Worm (Caenorhabditis elegans): ENCODE results near the gene cyp-35C1.

cyp-35C1 gene

ce11 chrV:13931952-13932351 lies 33.7 kb upstream of the cyp-35C1 start:
- TF ChIP-seq ztf-4 (tag; optimal IDR thresholded peaks at IDR 0.05) (no peak), sup-37 (GFP tag; optimal IDR thresholded peaks at IDR 0.05) (no peak), nhr-71 (tag; optimal IDR thresholded peaks at IDR 0.05) (no peak), efl-1 (optimal IDR thresholded peaks at IDR 0.05) (no peak), efl-1 (GFP tag; optimal IDR thresholded peaks at IDR 0.05 in 1 of 2) (no peak), aly-2 (tag; optimal IDR thresholded peaks at IDR 0.05) (no peak), blmp-1 (tag; optimal IDR thresholded peaks at IDR 0.05) (no peak), pag-3 (tag; optimal IDR thresholded peaks at IDR 0.05; ENCODE audit: borderline replicate concordance, insufficient read depth) (no peak), tbx-2 (tag; optimal IDR thresholded peaks at IDR 0.05) (no peak), alr-1 (tag; optimal IDR thresholded peaks at IDR 0.05; ENCODE audit: borderline replicate concordance) (no peak), lin-13 (GFP tag; optimal IDR thresholded peaks at IDR 0.05) (no peak), snpc-4 (tag; optimal IDR thresholded peaks at IDR 0.05) (no peak), ets-5 (GFP tag; IDR thresholded peaks at IDR 0.05) (no peak), tlp-1 (tag; optimal IDR thresholded peaks at IDR 0.05) (no peak), dpl-1 (GFP tag; optimal IDR thresholded peaks at IDR 0.05) (no peak), fkh-8 (tag; optimal IDR thresholded peaks at IDR 0.05) (no peak), C04F5.9 (tag; optimal IDR thresholded peaks at IDR 0.05) (no peak), rnt-1 (tag; optimal IDR thresholded peaks at IDR 0.05) (no peak), nhr-12 (tag; optimal IDR thresholded peaks at IDR 0.05) (no peak), fkh-10 (GFP tag; optimal IDR thresholded peaks at IDR 0.05) (no peak)

DNA sequence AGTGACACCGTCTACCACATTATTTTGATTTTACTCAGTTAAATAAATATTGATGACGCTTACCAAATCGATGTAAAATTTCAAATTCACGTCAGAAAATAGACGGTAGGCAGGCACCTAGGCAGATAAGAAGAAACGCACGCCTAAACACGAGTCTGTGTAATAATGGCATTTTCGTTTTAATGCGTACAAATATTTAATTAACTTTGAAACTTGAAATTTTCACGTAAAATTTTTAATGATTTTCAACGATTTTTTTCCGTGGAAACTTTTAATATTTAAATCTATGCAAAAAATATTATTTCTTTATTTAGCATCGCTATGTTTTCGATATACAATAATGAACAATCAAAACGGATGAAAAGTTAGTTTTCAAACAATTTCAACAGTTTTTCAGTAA lies 32.9 kb upstream of the cyp-35C1 start, which contains the start of gene C06B3.16:
Gene C06B3.16 (plus strand): TSS at position 301 of the 400 bp plus-strand sequence.
- TF ChIP-seq pag-3 (tag; optimal IDR thresholded peaks at IDR 0.05; ENCODE audit: borderline replicate concordance, insufficient read depth): no peak
- TF ChIP-seq xbp-1 (tag; optimal IDR thresholded peaks at IDR 0.05): no peak
- TF ChIP-seq sox-4 (tag; optimal IDR thresholded peaks at IDR 0.05): no peak
- no peak for TF ChIP-seq aly-2 (tag; optimal IDR thresholded peaks at IDR 0.05)
- no peak for TF ChIP-seq snu-23 (GFP tag; optimal IDR thresholded peaks at IDR 0.05)
- no peak for TF ChIP-seq tlp-1 (tag; optimal IDR thresholded peaks at IDR 0.05)
- no peak for TF ChIP-seq nhr-12 (tag; optimal IDR thresholded peaks at IDR 0.05)
- no peak for TF ChIP-seq egl-27 (tag; optimal IDR thresholded peaks at IDR 0.05)
- no peak for TF ChIP-seq F16B12.6 (tag; optimal IDR thresholded peaks at IDR 0.05)
- TF ChIP-seq lir-3 (tag; optimal IDR thresholded peaks at IDR 0.05; ENCODE audit: poor library complexity): no peak
- TF ChIP-seq irx-1 (tag; optimal IDR thresholded peaks at IDR 0.05): no peak
- TF ChIP-seq sup-37 (GFP tag; optimal IDR thresholded peaks at IDR 0.05): no peak
- TF ChIP-seq fos-1 (tag; optimal IDR thresholded peaks at IDR 0.05): no peak
- no peak for TF ChIP-seq ceh-88 (GFP tag; IDR thresholded peaks at IDR 0.05)
- no peak for TF ChIP-seq nhr-11 (tag; optimal IDR thresholded peaks at IDR 0.05)
- no peak for TF ChIP-seq nhr-28 (tag; optimal IDR thresholded peaks at IDR 0.05)
- no peak for TF ChIP-seq C16A3.4 (tag; optimal IDR thresholded peaks at IDR 0.05)

ce11 chrV:13929503-13929902 lies 31.2 kb upstream of the cyp-35C1 start, which contains the start of gene srxa-13:
Gene srxa-13 (plus strand): TSS chrV:13929803.
- TF ChIP-seq lin-13 (GFP tag; optimal IDR thresholded peaks at IDR 0.05) (no peak), nhr-90 (tag; optimal IDR thresholded peaks at IDR 0.05; ENCODE audit: poor library complexity) (no peak), vab-15 (tag; optimal IDR thresholded peaks at IDR 0.05) (no peak), mef-2 (tag; optimal IDR thresholded peaks at IDR 0.05) (no peak), egl-27 (tag; optimal IDR thresholded peaks at IDR 0.05) (no peak), nhr-84 (tag; optimal IDR thresholded peaks at IDR 0.05) (no peak), nhr-47 (tag; optimal IDR thresholded peaks at IDR 0.05) (no peak), ets-5 (GFP tag; IDR thresholded peaks at IDR 0.05) (no peak), isw-1 (GFP tag; IDR thresholded peaks at IDR 0.05) (no peak), nhr-11 (tag; optimal IDR thresholded peaks at IDR 0.05) (no peak), ceh-88 (GFP tag; IDR thresholded peaks at IDR 0.05) (no peak), fkh-8 (tag; optimal IDR thresholded peaks at IDR 0.05) (no peak), ama-1 (optimal IDR thresholded peaks at IDR 0.05) (no peak)

Measured in whole organism, L1 larva.